Worm (Caenorhabditis elegans): ENCODE data around the gene ZK262.4.

DNA sequence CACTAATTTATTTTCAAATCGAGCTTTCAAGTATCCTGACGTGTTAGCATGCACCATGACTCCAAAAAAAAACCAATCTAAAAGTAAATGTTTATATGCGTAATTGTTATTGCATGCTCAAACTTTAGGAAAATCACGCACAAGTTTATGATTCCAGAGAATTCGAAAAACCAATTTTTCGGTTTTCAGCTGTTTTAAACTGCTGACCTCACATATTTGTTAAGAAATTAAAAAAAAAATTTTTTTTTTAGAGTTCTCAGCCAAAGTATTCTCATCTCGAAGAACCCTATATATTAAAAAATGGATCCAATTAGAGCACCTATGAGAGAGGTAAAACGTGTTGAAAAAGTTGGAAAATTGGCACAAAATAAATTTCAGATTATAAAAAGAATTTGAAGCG lies 50.2 kb downstream of the ZK262.4 start, which contains the start of gene Y51A2B.2:
- TF ChIP-seq pqm-1 (tag; optimal IDR thresholded peaks at IDR 0.05) (no peak), nhr-77 (tag; optimal IDR thresholded peaks at IDR 0.05) (no peak), pha-4 (tag; optimal IDR thresholded peaks at IDR 0.05) (no peak), egl-27 (tag; optimal IDR thresholded peaks at IDR 0.05) (no peak), nhr-28 (tag; optimal IDR thresholded peaks at IDR 0.05) (no peak), nhr-23 (tag; optimal IDR thresholded peaks at IDR 0.05) (no peak), nhr-11 (tag; optimal IDR thresholded peaks at IDR 0.05) (no peak)
